Worm (Caenorhabditis elegans) whole organism, young adult: Measurements from ENCODE around the gene R02F11.2.

Experiments used
- attf-5 ChIP-seq: fragments of 200-800 bp; sonication (Bioruptor generic); optimal IDR thresholded peaks from 2 replicates; lab custom pipeline; 2018; ENCODE audit warnings: mild to moderate bottlenecking, missing genetic modification characterization, missing compliant biosample characterization
- gei-17 ChIP-seq: fragments of 200-800 bp; sonication (Bioruptor generic); optimal IDR thresholded peaks from 2 replicates; lab custom pipeline; 2018; ENCODE audit warnings: mild to moderate bottlenecking, missing genetic modification characterization, missing compliant biosample characterization
- madf-6 ChIP-seq: fragments of 200-800 bp; sonication (Bioruptor generic); IDR thresholded peaks from 2 replicates; pipeline ENCODE4 v1.3.6; 2022; ENCODE audit warnings: missing genetic modification reagents, missing genetic modification characterization, missing compliant biosample characterization
- pha-4 ChIP-seq: fragments of 150-350 bp; sonication (generic microtip); optimal IDR thresholded peaks from 2 replicates; lab custom pipeline; 2014; ENCODE audit warnings: missing biosample characterization, missing genetic modification reagents, missing genetic modification characterization
- snpc-1.3 ChIP-seq: sonication (generic microtip); optimal IDR thresholded peaks from 2 replicates; lab custom pipeline; 2017; ENCODE audit warnings: missing genetic modification characterization, mild to moderate bottlenecking, missing compliant biosample characterization, antibody characterized with exemption, moderate library complexity, missing genotype, missing genetic modification reagents; ENCODE audit not compliant: insufficient read depth

- TF ChIP-seq snpc-1.3 (tag; lab: Kevin White, UChicago) (no peak), gei-17 (GFP tag; lab: Kevin White, UChicago) (no peak), attf-5 (GFP tag; lab: Kevin White, UChicago) (no peak), madf-6 (no peak), pha-4 (tag; lab: Kevin White, UChicago) (no peak)
Observed at ce11 chrV:4785333-4785852, 9.0 kb upstream of the R02F11.2 start, which contains the start of the genes Y60C6A.2 and Y60C6A.3.
